Fruit fly (Drosophila melanogaster) whole organism, embryonic: ENCODE data around the gene P5CDh2.

Experiments used
- Ada2b ChIP-seq: fragments of 200-800 bp; sonication (Bioruptor generic); IDR thresholded peaks from 2 replicates; pipeline ENCODE4 v1.3.6; 2022; ENCODE audit warnings: missing biosample characterization, missing genetic modification characterization
- Blimp-1 ChIP-seq: fragments of 200-800 bp; sonication (Bioruptor generic); optimal IDR thresholded peaks from 3 replicates; lab custom pipeline; 2018; ENCODE audit warnings: missing biosample characterization, missing genetic modification characterization, mild to moderate bottlenecking, moderate library complexity, missing genetic modification reagents
- C15 ChIP-seq: fragments of 200-800 bp; sonication (Bioruptor generic); IDR thresholded peaks from 3 replicates; pipeline ENCODE4 v1.3.6; 2022; ENCODE audit warnings: missing biosample characterization, missing genetic modification characterization
- CG10147 ChIP-seq: fragments of 200-800 bp; sonication (Bioruptor generic); optimal IDR thresholded peaks from 2 replicates; lab custom pipeline; 2019; ENCODE audit warnings: missing biosample characterization, mild to moderate bottlenecking, missing genetic modification characterization, moderate library complexity
- CG10209 ChIP-seq: fragments of 200-800 bp; sonication (Bioruptor generic); optimal IDR thresholded peaks from 3 replicates; lab custom pipeline; 2017; ENCODE audit warnings: missing biosample characterization, mild to moderate bottlenecking, missing genetic modification characterization, missing genetic modification reagents
- CG10462 ChIP-seq: fragments of 200-800 bp; sonication (Bioruptor generic); optimal IDR thresholded peaks from 2 replicates; lab custom pipeline; 2016; ENCODE audit warnings: missing biosample characterization, missing genetic modification characterization
- CG10959 ChIP-seq: fragments of 200-800 bp; sonication (Bioruptor generic); IDR thresholded peaks from 2 replicates; pipeline ENCODE4 v1.3.6; 2022; ENCODE audit warnings: missing biosample characterization, missing genetic modification characterization
- CG12104 ChIP-seq: fragments of 200-800 bp; sonication (Bioruptor generic); optimal IDR thresholded peaks from 3 replicates; lab custom pipeline; 2016; ENCODE audit warnings: missing biosample characterization, missing genetic modification characterization
- CG13424 ChIP-seq: fragments of 200-800 bp; sonication (Bioruptor generic); optimal IDR thresholded peaks from 2 replicates; lab custom pipeline; 2019; ENCODE audit warnings: missing biosample characterization, mild to moderate bottlenecking, missing genetic modification characterization, moderate library complexity
- CG14667 ChIP-seq: fragments of 200-800 bp; sonication (Bioruptor generic); IDR thresholded peaks from 2 replicates; pipeline ENCODE4 v1.3.6; 2022; ENCODE audit warnings: missing biosample characterization, missing genetic modification characterization
- CG14710 ChIP-seq: fragments of 200-800 bp; sonication (Bioruptor generic); optimal IDR thresholded peaks from 3 replicates; lab custom pipeline; 2019; ENCODE audit warnings: missing biosample characterization, mild to moderate bottlenecking, missing genetic modification characterization, moderate library complexity
- CG15269 ChIP-seq: fragments of 200-800 bp; sonication (Bioruptor generic); optimal IDR thresholded peaks from 2 replicates; lab custom pipeline; 2018; ENCODE audit warnings: missing biosample characterization, mild to moderate bottlenecking, missing genetic modification characterization, moderate library complexity
- CG1529 ChIP-seq: fragments of 200-800 bp; sonication (Bioruptor generic); optimal IDR thresholded peaks from 3 replicates; lab custom pipeline; 2018; ENCODE audit warnings: missing biosample characterization, missing genetic modification characterization
- CG16815 ChIP-seq: fragments of 200-800 bp; sonication (Bioruptor generic); optimal IDR thresholded peaks from 3 replicates; lab custom pipeline; 2017; ENCODE audit warnings: missing biosample characterization, mild to moderate bottlenecking, missing genetic modification characterization
- CG18619 ChIP-seq: fragments of 200-800 bp; sonication (Bioruptor generic); optimal IDR thresholded peaks from 3 replicates; lab custom pipeline; 2017; ENCODE audit warnings: missing biosample characterization, mild to moderate bottlenecking, missing genetic modification characterization
- CG31365 ChIP-seq: fragments of 200-800 bp; sonication (Bioruptor generic); optimal IDR thresholded peaks from 2 replicates; lab custom pipeline; 2018; ENCODE audit warnings: missing biosample characterization, mild to moderate bottlenecking, missing genetic modification characterization
- CG42726 ChIP-seq: fragments of 200-800 bp; sonication (Bioruptor generic); IDR thresholded peaks from 2 replicates; pipeline ENCODE4 v1.3.6; 2022; ENCODE audit warnings: missing biosample characterization, missing genetic modification characterization; ENCODE audit not compliant: partially characterized antibody
- CG4360 ChIP-seq: fragments of 200-800 bp; sonication (Bioruptor generic); IDR thresholded peaks from 2 replicates; pipeline ENCODE4 v1.3.6; 2022; ENCODE audit warnings: missing biosample characterization, missing genetic modification characterization
- CG4404 ChIP-seq: fragments of 200-800 bp; sonication (Bioruptor generic); IDR thresholded peaks from 2 replicates; pipeline ENCODE4 v1.3.6; 2022; ENCODE audit warnings: missing biosample characterization, missing genetic modification characterization
- CG7839 ChIP-seq: fragments of 200-800 bp; sonication (Bioruptor generic); optimal IDR thresholded peaks from 3 replicates; lab custom pipeline; 2018; ENCODE audit warnings: missing biosample characterization, mild to moderate bottlenecking, missing genetic modification characterization, moderate library complexity
- CG9876 ChIP-seq: fragments of 200-800 bp; sonication (Bioruptor generic); optimal IDR thresholded peaks from 2 replicates; lab custom pipeline; 2016; ENCODE audit warnings: missing biosample characterization, missing genetic modification characterization
- HmgZ ChIP-seq: fragments of 200-800 bp; sonication (Bioruptor generic); optimal IDR thresholded peaks from 2 replicates; lab custom pipeline; 2018; ENCODE audit warnings: missing biosample characterization, mild to moderate bottlenecking, missing genetic modification characterization
- Mrtf ChIP-seq: fragments of 200-800 bp; sonication (Bioruptor generic); IDR thresholded peaks from 3 replicates; pipeline ENCODE4 v1.3.6; 2022; ENCODE audit warnings: missing biosample characterization, missing genetic modification characterization
- NC2β ChIP-seq: fragments of 200-800 bp; sonication (Bioruptor generic); optimal IDR thresholded peaks from 2 replicates; lab custom pipeline; 2016; ENCODE audit warnings: missing biosample characterization, missing genetic modification characterization
- Oaz ChIP-seq: fragments of 200-800 bp; sonication (Bioruptor generic); IDR thresholded peaks from 2 replicates; pipeline ENCODE4 v1.3.6; 2022; ENCODE audit warnings: missing biosample characterization, missing genetic modification characterization
- Oli ChIP-seq: fragments of 200-800 bp; sonication (Bioruptor generic); optimal IDR thresholded peaks from 2 replicates; lab custom pipeline; 2018; ENCODE audit warnings: missing biosample characterization, mild to moderate bottlenecking, missing genetic modification characterization, moderate library complexity
- Rx ChIP-seq: fragments of 200-800 bp; sonication (Bioruptor generic); IDR thresholded peaks from 2 replicates; pipeline ENCODE4 v1.3.6; 2022; ENCODE audit warnings: missing biosample characterization, missing genetic modification characterization
- Sin3A ChIP-seq: fragments of >200 bp; optimal IDR thresholded peaks from 2 replicates; lab custom pipeline; 2018
- YL-1 ChIP-seq: fragments of 200-800 bp; sonication (Bioruptor generic); optimal IDR thresholded peaks from 3 replicates; lab custom pipeline; 2017; ENCODE audit warnings: missing biosample characterization, mild to moderate bottlenecking, missing genetic modification characterization
- ase ChIP-seq: fragments of 200-800 bp; sonication (Bioruptor generic); IDR thresholded peaks from 3 replicates; pipeline ENCODE4 v1.3.6; 2022; ENCODE audit warnings: missing biosample characterization, missing genetic modification characterization
- bigmax ChIP-seq: fragments of 200-800 bp; sonication (Bioruptor generic); optimal IDR thresholded peaks from 2 replicates; lab custom pipeline; 2018; ENCODE audit warnings: missing biosample characterization, mild to moderate bottlenecking, missing genetic modification characterization
- br ChIP-seq: fragments of >200 bp; optimal IDR thresholded peaks from 2 replicates; lab custom pipeline; 2017
- eyg ChIP-seq: fragments of 200-800 bp; sonication (Bioruptor generic); optimal IDR thresholded peaks from 3 replicates; lab custom pipeline; 2016; ENCODE audit warnings: missing biosample characterization, missing genetic modification characterization
- gce ChIP-seq: fragments of 200-800 bp; sonication (Bioruptor generic); IDR thresholded peaks from 3 replicates; pipeline ENCODE4 v1.3.6; 2022; ENCODE audit warnings: missing biosample characterization, missing genetic modification characterization
- grau ChIP-seq: fragments of 200-800 bp; optimal IDR thresholded peaks from 3 replicates; lab custom pipeline; 2019; ENCODE audit warnings: missing biosample characterization, mild to moderate bottlenecking, missing genetic modification characterization, moderate library complexity
- gsb ChIP-seq: fragments of 200-800 bp; sonication (Bioruptor generic); IDR thresholded peaks from 2 replicates; pipeline ENCODE4 v1.3.6; 2022; ENCODE audit warnings: missing biosample characterization, missing genetic modification characterization
- her ChIP-seq: fragments of 200-800 bp; sonication (Bioruptor generic); optimal IDR thresholded peaks from 2 replicates; lab custom pipeline; 2016; ENCODE audit warnings: missing biosample characterization, missing genetic modification characterization
- hth ChIP-seq: fragments of >200 bp; optimal IDR thresholded peaks from 2 replicates; lab custom pipeline; 2017; ENCODE audit warnings: inconsistent platforms
- inv ChIP-seq: fragments of 200-800 bp; sonication (Bioruptor generic); IDR thresholded peaks from 2 replicates; pipeline ENCODE4 v1.3.6; 2022; ENCODE audit warnings: missing biosample characterization, missing genetic modification characterization; ENCODE audit not compliant: partially characterized antibody
- luna ChIP-seq: fragments of 200-800 bp; sonication (Bioruptor generic); optimal IDR thresholded peaks from 2 replicates; lab custom pipeline; 2016; ENCODE audit warnings: missing biosample characterization, missing genetic modification characterization
- nau ChIP-seq: fragments of 200-800 bp; sonication (Bioruptor generic); optimal IDR thresholded peaks from 3 replicates; lab custom pipeline; 2017; ENCODE audit warnings: missing biosample characterization, mild to moderate bottlenecking, missing genetic modification characterization, missing genetic modification reagents
- prd ChIP-seq, 3 experiments: fragments of >200 bp in 2 of 3; fragments of 200-800 bp in 1 of 3; sonication (Bioruptor generic) in 1 of 3; optimal IDR thresholded peaks in 2 of 3; IDR thresholded peaks in 1 of 3; 2 replicates in 2 of 3; 3 replicates in 1 of 3; pipeline versions ENCODE4 v1.3.6 to Lab custom; 2017 to 2022; ENCODE audit warnings: missing biosample characterization in 1 of 3, missing genetic modification characterization in 1 of 3
- psq ChIP-seq: fragments of 200-800 bp; sonication (Bioruptor generic); optimal IDR thresholded peaks from 2 replicates; lab custom pipeline; 2017; ENCODE audit warnings: missing biosample characterization, missing genetic modification characterization
- rib ChIP-seq: fragments of 200-800 bp; sonication (Bioruptor generic); IDR thresholded peaks from 2 replicates; pipeline ENCODE4 v1.3.6; 2022; ENCODE audit warnings: missing biosample characterization, missing genetic modification characterization
- ro ChIP-seq: fragments of 200-800 bp; sonication (Bioruptor generic); IDR thresholded peaks from 2 replicates; pipeline ENCODE4 v1.3.6; 2022; ENCODE audit warnings: missing biosample characterization, missing genetic modification characterization
- run ChIP-seq: fragments of 200-800 bp; sonication (Bioruptor generic); optimal IDR thresholded peaks from 3 replicates; lab custom pipeline; 2018; ENCODE audit warnings: missing biosample characterization, mild to moderate bottlenecking, missing genetic modification characterization
- seq ChIP-seq: fragments of 200-800 bp; sonication (Bioruptor generic); IDR thresholded peaks from 2 replicates; pipeline ENCODE4 v1.3.6; 2022; ENCODE audit warnings: missing biosample characterization, missing genetic modification characterization
- slbo ChIP-seq: fragments of 200-800 bp; sonication (Bioruptor generic); IDR thresholded peaks from 2 replicates; pipeline ENCODE4 v1.3.6; 2022; ENCODE audit warnings: missing biosample characterization, missing genetic modification characterization
- slp2 ChIP-seq: fragments of 200-800 bp; sonication (Bioruptor generic); optimal IDR thresholded peaks from 2 replicates; lab custom pipeline; 2016; ENCODE audit warnings: missing biosample characterization, missing genetic modification characterization
- tio ChIP-seq: fragments of 200-800 bp; sonication (Bioruptor generic); optimal IDR thresholded peaks from 2 replicates; lab custom pipeline; 2017; ENCODE audit warnings: missing biosample characterization, missing genetic modification characterization, inconsistent platforms
- trh ChIP-seq: fragments of 200-800 bp; sonication (Bioruptor generic); optimal IDR thresholded peaks from 2 replicates; lab custom pipeline; 2016; ENCODE audit warnings: missing biosample characterization, missing genetic modification characterization
- yki ChIP-seq: fragments of >200 bp; optimal IDR thresholded peaks from 3 replicates; lab custom pipeline; 2018

Gene P5CDh2

DNA sequence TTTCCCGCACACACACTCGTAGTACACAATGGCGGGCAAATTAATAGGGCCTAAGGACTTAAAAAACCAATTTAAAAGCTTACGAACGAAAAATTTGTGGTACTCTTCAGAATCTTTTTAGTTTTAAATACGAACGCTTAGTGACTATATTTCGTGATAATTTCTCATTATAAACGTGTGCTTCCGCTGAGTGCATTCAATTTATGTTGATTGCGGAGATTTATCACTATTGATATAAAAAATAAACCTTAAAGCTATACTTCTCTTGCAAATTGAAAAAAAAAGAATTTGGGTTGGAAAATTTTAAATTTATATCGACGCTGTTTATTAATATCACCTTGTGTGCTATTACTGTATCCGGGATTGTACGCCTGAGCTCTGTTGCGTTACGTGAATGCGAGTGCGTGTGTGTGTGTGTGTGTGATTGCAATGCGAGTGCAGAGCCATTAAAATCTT lies 28.7 kb upstream of the P5CDh2 start (continued):
- TF ChIP-seq CG13424 (tag; lab: Kevin White, UChicago) (peak; percentile 75), CG7839 (tag; lab: Kevin White, UChicago) (peak; percentile 86), CG31365 (tag; lab: Kevin White, UChicago) (no peak), CG9876 (peak; percentile 24), psq (GFP tag; lab: Kevin White, UChicago) (no peak), prd (optimal IDR thresholded peaks at IDR 0.05; lab: Kevin White, UChicago) (no peak), prd (GFP tag; IDR thresholded peaks at IDR 0.05; lab: Robert Waterston, UW) (no peak; the same call in 1 of the 3 replicates), C15 (GFP tag; lab: Robert Waterston, UW) (no peak), gsb (GFP tag; lab: Robert Waterston, UW) (no peak), hth (lab: Kevin White, UChicago) (no peak), CG10462 (GFP tag; lab: Kevin White, UChicago) (peak; percentile 8), CG18619 (GFP tag; lab: Kevin White, UChicago) (peak; percentile 62), CG10209 (GFP tag; lab: Kevin White, UChicago) (peak; percentile 55), CG10959 (peak; percentile 58), CG15269 (peak; percentile 61), Ada2b (GFP tag; lab: Robert Waterston, UW) (peak; percentile 59), rib (GFP tag; lab: Robert Waterston, UW) (no peak), trh (GFP tag; lab: Kevin White, UChicago) (no peak), gce (GFP tag; lab: Robert Waterston, UW) (no peak), grau (tag; lab: Kevin White, UChicago) (peak; percentile 66), YL-1 (no peak), CG12104 (GFP tag; lab: Kevin White, UChicago) (peak; percentile 79), luna (GFP tag; lab: Kevin White, UChicago) (no peak), Sin3A (lab: Kevin White, UChicago) (no peak), slbo (GFP tag; lab: Robert Waterston, UW) (peak; percentile 37), ro (GFP tag; lab: Robert Waterston, UW) (no peak; the same call in 1 of the 2 replicates), HmgZ (tag; lab: Kevin White, UChicago) (no peak), CG42726 (no peak), CG1529 (GFP tag; lab: Kevin White, UChicago) (peak; percentile 69), Oaz (GFP tag; lab: Robert Waterston, UW) (no peak), Rx (GFP tag; lab: Robert Waterston, UW) (no peak), Oli (tag; lab: Kevin White, UChicago) (peak; percentile 78), tio (GFP tag; lab: Kevin White, UChicago) (peak; percentile 80), Blimp-1 (GFP tag; lab: Kevin White, UChicago) (peak; percentile 71), CG10147 (GFP tag; lab: Kevin White, UChicago) (peak; percentile 64), CG16815 (GFP tag; lab: Kevin White, UChicago) (peak; percentile 63), br (no peak), run (peak; percentile 0), Mrtf (GFP tag; lab: Robert Waterston, UW) (no peak), CG4360 (GFP tag; lab: Robert Waterston, UW) (0 out of 2 replicates have a peak, but pooled peaks have one; percentile 19), nau (peak; percentile 53), NC2β (GFP tag; lab: Kevin White, UChicago) (peak; percentile 66), CG14710 (tag; lab: Kevin White, UChicago) (peak; percentile 85), ase (0 out of 3 replicates have a peak, but pooled peaks have one; percentile 26), slp2 (GFP tag; lab: Kevin White, UChicago) (peak; percentile 49), seq (GFP tag; lab: Robert Waterston, UW) (0 out of 2 replicates have a peak, but pooled peaks have one; percentile 38), her (GFP tag; lab: Kevin White, UChicago) (peak; percentile 28), bigmax (GFP tag; lab: Kevin White, UChicago) (no peak), CG4404 (GFP tag; lab: Robert Waterston, UW) (peak; percentile 53), eyg (GFP tag; lab: Kevin White, UChicago) (peak; percentile 27), CG14667 (GFP tag; lab: Robert Waterston, UW) (peak; percentile 32; the same call in 1 of the 2 replicates), inv (GFP tag; lab: Robert Waterston, UW) (no peak), yki (peak; percentile 46)
